Fruit fly (Drosophila melanogaster): ENCODE measurements around the gene Osi5.

dm6 chr3R:6278231-6278630, 50.9 kb downstream of the Osi5 start, which contains the start of gene Osi12:
- TF ChIP-seq bab2 (GFP tag; optimal IDR thresholded peaks at IDR 0.05) (no peak), CG8089 (GFP tag; optimal IDR thresholded peaks at IDR 0.05) (no peak), hkb (optimal IDR thresholded peaks at IDR 0.05) (no peak), hkb (GFP tag; IDR thresholded peaks at IDR 0.05) (no peak), dpn (GFP tag; optimal IDR thresholded peaks at IDR 0.05) (no peak)

All from whole organism, embryonic.